Worm (Caenorhabditis elegans) whole organism, late embryonic: ENCODE measurements around the gene srh-257.

Experiments
- K02D7.2 ChIP-seq: sonication (generic microtip); optimal IDR thresholded peaks from 2 replicates; lab custom pipeline; 2017; ENCODE audit warnings: mild to moderate bottlenecking, missing genetic modification characterization, missing compliant biosample characterization
- ceh-22 ChIP-seq: sonication (generic microtip); optimal IDR thresholded peaks from 2 replicates; lab custom pipeline; 2017; ENCODE audit warnings: missing biosample characterization, missing genetic modification characterization
- ceh-48 ChIP-seq: sonication (generic microtip); optimal IDR thresholded peaks from 2 replicates; lab custom pipeline; 2016; ENCODE audit warnings: missing genetic modification characterization, inconsistent platforms, missing compliant biosample characterization
- ceh-9 ChIP-seq: sonication (generic microtip); optimal IDR thresholded peaks from 2 replicates; lab custom pipeline; 2016; ENCODE audit warnings: mild to moderate bottlenecking, missing genetic modification characterization, inconsistent platforms, missing compliant biosample characterization
- che-1 ChIP-seq: sonication (generic microtip); optimal IDR thresholded peaks from 2 replicates; lab custom pipeline; 2016; ENCODE audit warnings: mild to moderate bottlenecking, missing genetic modification characterization, missing compliant biosample characterization
- hlh-8 ChIP-seq: sonication (generic microtip); optimal IDR thresholded peaks from 2 replicates; lab custom pipeline; 2016; ENCODE audit warnings: missing genotype, missing genetic modification characterization, missing compliant biosample characterization
- npax-4 ChIP-seq: sonication (generic microtip); optimal IDR thresholded peaks from 2 replicates; lab custom pipeline; 2016; ENCODE audit warnings: missing genetic modification characterization, missing compliant biosample characterization

DNA sequence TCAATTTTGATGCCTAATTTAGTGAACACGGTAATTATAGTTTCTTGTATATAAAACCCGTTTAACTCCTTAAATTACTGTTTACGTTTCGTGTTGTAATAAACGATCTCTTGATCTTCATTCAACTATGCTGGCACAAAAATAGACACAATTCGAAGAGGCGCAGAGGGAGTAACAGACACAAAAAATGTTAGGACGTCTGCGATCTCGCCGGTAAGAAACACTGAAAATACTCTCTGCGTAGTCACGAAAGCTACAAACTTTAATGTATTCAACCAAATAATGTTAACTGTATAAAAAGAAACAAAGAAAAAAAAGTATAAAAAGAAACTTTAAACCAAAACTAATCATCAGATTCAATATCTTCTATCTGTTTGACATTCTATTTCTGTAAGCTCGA is 26.2 kb upstream of the srh-257 start, which contains the start of gene dhs-23:
- no peak for TF ChIP-seq ceh-48 (tag; lab: Kevin White, UChicago)
- no peak for TF ChIP-seq che-1 (tag; lab: Kevin White, UChicago)
- TF ChIP-seq ceh-22 (tag; lab: Kevin White, UChicago), result no peak
- TF ChIP-seq K02D7.2, result no peak
- no peak for TF ChIP-seq ceh-9
- TF ChIP-seq npax-4 (tag; lab: Kevin White, UChicago), result no peak
- no peak for TF ChIP-seq hlh-8
